Fruit fly (Drosophila melanogaster): ENCODE results near the gene Ag5r2.

The Ag5r2 gene

DNA sequence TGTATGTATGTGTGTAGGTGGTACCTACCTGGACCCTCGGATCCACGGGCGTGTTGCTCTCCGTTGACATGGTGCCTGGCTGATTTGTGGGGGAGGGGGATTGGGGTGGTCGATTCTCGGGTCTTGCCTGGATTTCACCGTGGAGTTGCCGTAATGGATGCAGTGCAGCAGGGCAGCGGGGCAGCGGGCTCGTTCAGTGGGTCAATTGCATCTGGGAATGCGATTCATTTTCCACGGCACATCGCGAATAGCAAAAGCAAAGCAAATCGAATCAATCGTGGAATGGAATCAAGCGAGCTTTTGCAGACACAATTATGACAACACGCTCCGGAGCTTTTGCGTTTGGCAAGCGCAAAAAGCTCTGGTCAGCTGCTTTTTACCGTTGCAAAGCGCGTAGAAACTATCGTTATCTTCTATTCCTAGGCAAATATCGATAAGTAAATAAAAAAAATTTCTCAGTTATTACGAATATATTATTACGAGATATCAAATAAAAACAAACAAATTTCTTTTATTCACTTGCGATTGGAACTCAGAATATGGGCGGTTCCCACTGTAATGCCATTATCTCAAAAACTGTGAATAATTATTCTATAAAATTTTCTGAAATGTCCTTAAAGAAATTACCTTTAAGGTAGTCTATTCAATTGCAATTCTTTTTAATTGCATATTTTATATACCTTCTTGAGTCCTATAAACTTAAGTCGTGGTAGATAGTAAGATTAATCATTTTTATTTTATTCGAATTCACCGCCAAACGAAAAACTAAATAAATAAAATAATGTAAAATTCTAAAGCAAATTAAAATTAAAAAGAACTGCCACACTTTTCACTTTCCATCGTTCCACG is 48.1 kb upstream of the Ag5r2 start, which contains the start of gene CG14408 (continued):
- TF ChIP-seq Eip74EF (GFP tag; optimal IDR thresholded peaks at IDR 0.05) (no peak), zen (tag; optimal IDR thresholded peaks at IDR 0.05) (no peak), CG12391 (tag; optimal IDR thresholded peaks at IDR 0.05) (peak; percentile 45), B-H1 (GFP tag; IDR thresholded peaks at IDR 0.05) (no peak), ind (GFP tag; optimal IDR thresholded peaks at IDR 0.05) (no peak), zen2 (GFP tag; IDR thresholded peaks at IDR 0.05; ENCODE audit: partially characterized antibody) (peak; percentile 40; the same call in 1 of the 3 replicates), grn (GFP tag; optimal IDR thresholded peaks at IDR 0.05) (no peak), Dref (GFP tag; IDR thresholded peaks at IDR 0.05) (peak; percentile 51), BEAF-32 (GFP tag; optimal IDR thresholded peaks at IDR 0.05) (peak; percentile 66), CG17612 (GFP tag; IDR thresholded peaks at IDR 0.05) (no peak), hbn (GFP tag; IDR thresholded peaks at IDR 0.05; ENCODE audit: partially characterized antibody) (peak; percentile 30; the same call in 1 of the 2 replicates), Xbp1 (GFP tag; optimal IDR thresholded peaks at IDR 0.05) (no peak), bsh (GFP tag; optimal IDR thresholded peaks at IDR 0.05) (no peak), CG34224 (GFP tag; IDR thresholded peaks at IDR 0.05; ENCODE audit: partially characterized antibody) (peak; percentile 66; the same call in 2 of the 3 replicates), CG10979 (tag; optimal IDR thresholded peaks at IDR 0.05) (no peak), D19B (GFP tag; optimal IDR thresholded peaks at IDR 0.05) (no peak), CG8924 (tag; optimal IDR thresholded peaks at IDR 0.05) (no peak), CG12219 (GFP tag; optimal IDR thresholded peaks at IDR 0.05) (no peak), CG3847 (GFP tag; IDR thresholded peaks at IDR 0.05) (no peak), CG15696 (tag; optimal IDR thresholded peaks at IDR 0.05) (no peak), stwl (tag; optimal IDR thresholded peaks at IDR 0.05) (no peak), CG14860 (GFP tag; IDR thresholded peaks at IDR 0.05; ENCODE audit: partially characterized antibody) (0 out of 3 replicates have a peak, but pooled peaks have one; percentile 6), chinmo (GFP tag; IDR thresholded peaks at IDR 0.05; ENCODE audit: partially characterized antibody) (peak; percentile 24; the same call in 1 of the 4 replicates), Doc3 (GFP tag; IDR thresholded peaks at IDR 0.05; ENCODE audit: partially characterized antibody) (peak; percentile 74), CG8388 (GFP tag; optimal IDR thresholded peaks at IDR 0.05) (no peak), klu (GFP tag; IDR thresholded peaks at IDR 0.05) (no peak), CG11247 (GFP tag; IDR thresholded peaks at IDR 0.05) (no peak), CG10267 (tag; optimal IDR thresholded peaks at IDR 0.05) (peak; percentile 25), peb (GFP tag; IDR thresholded peaks at IDR 0.05) (no peak), amos (GFP tag; IDR thresholded peaks at IDR 0.05; ENCODE audit: partially characterized antibody) (peak; percentile 66; the same call in 1 of the 2 replicates), CG13287 (GFP tag; IDR thresholded peaks at IDR 0.05; ENCODE audit: partially characterized antibody) (peak; percentile 77), Atf3 (GFP tag; optimal IDR thresholded peaks at IDR 0.05) (no peak), sisA (GFP tag; IDR thresholded peaks at IDR 0.05) (no peak), CG7745 (tag; optimal IDR thresholded peaks at IDR 0.05) (no peak), CG30403 (GFP tag; optimal IDR thresholded peaks at IDR 0.05) (peak; percentile 11), phol (tag; optimal IDR thresholded peaks at IDR 0.05) (peak; percentile 22), Dip3 (GFP tag; optimal IDR thresholded peaks at IDR 0.05) (no peak), Dll (GFP tag; IDR thresholded peaks at IDR 0.05; ENCODE audit: partially characterized antibody) (peak; percentile 70), CG4282 (GFP tag; optimal IDR thresholded peaks at IDR 0.05) (no peak), org-1 (GFP tag; optimal IDR thresholded peaks at IDR 0.05) (no peak), CG17361 (GFP tag; IDR thresholded peaks at IDR 0.05) (peak; percentile 28; the same call in 2 of the 3 replicates), maf-S (GFP tag; optimal IDR thresholded peaks at IDR 0.05) (no peak), MBD-R2 (GFP tag; IDR thresholded peaks at IDR 0.05) (peak; percentile 53; the same call in 1 of the 2 replicates), Deaf1 (tag; optimal IDR thresholded peaks at IDR 0.05) (peak; percentile 9), NC2α (GFP tag; optimal IDR thresholded peaks at IDR 0.05) (no peak), Pdp1 (GFP tag; optimal IDR thresholded peaks at IDR 0.05) (peak in 1 of 2 experiments; percentile 72), sr (GFP tag; IDR thresholded peaks at IDR 0.05) (no peak)
